Worm (Caenorhabditis elegans) whole organism, mixed stage, embryonic: ENCODE measurements around the gene C37C3.9.

Experiments used
- M03D4.4 ChIP-seq: sonication (generic microtip); optimal IDR thresholded peaks from 2 replicates; lab custom pipeline; 2017; ENCODE audit warnings: mild to moderate bottlenecking, missing genetic modification characterization, missing compliant biosample characterization
- bed-3 ChIP-seq: fragments of 200-800 bp; sonication (Bioruptor generic); optimal IDR thresholded peaks from 3 replicates; lab custom pipeline; 2018; ENCODE audit warnings: mild to moderate bottlenecking, missing genetic modification characterization, moderate library complexity, missing compliant biosample characterization
- blmp-1 ChIP-seq: fragments of 150-350 bp; optimal IDR thresholded peaks from 2 replicates; lab custom pipeline; 2014; ENCODE audit warnings: missing biosample characterization, missing genetic modification characterization
- ceh-39 ChIP-seq: fragments of 150-350 bp; optimal IDR thresholded peaks from 2 replicates; lab custom pipeline; 2014; ENCODE audit warnings: missing biosample characterization, missing genetic modification characterization
- ceh-43 ChIP-seq: fragments of 200-800 bp; sonication (Bioruptor generic); optimal IDR thresholded peaks from 2 replicates; lab custom pipeline; 2018; ENCODE audit warnings: mild to moderate bottlenecking, missing genetic modification characterization, moderate library complexity, missing compliant biosample characterization
- ceh-83 ChIP-seq: fragments of 200-800 bp; sonication (Bioruptor generic); optimal IDR thresholded peaks from 2 replicates; lab custom pipeline; 2018; ENCODE audit warnings: mild to moderate bottlenecking, missing genetic modification characterization, missing compliant biosample characterization
- ces-1 ChIP-seq: fragments of 150-350 bp; optimal IDR thresholded peaks from 2 replicates; lab custom pipeline; 2014; ENCODE audit warnings: missing biosample characterization, missing genetic modification reagents, missing genetic modification characterization
- cnd-1 ChIP-seq: fragments of 200-800 bp; sonication (Bioruptor generic); optimal IDR thresholded peaks from 2 replicates; lab custom pipeline; 2018; ENCODE audit warnings: mild to moderate bottlenecking, missing genetic modification characterization, missing compliant biosample characterization
- drap-1 ChIP-seq: fragments of 200-800 bp; sonication (Bioruptor generic); optimal IDR thresholded peaks from 3 replicates; lab custom pipeline; 2018; ENCODE audit warnings: mild to moderate bottlenecking, missing genetic modification characterization, missing compliant biosample characterization
- elt-1 ChIP-seq: sonication (generic microtip); optimal IDR thresholded peaks from 2 replicates; lab custom pipeline; 2017; ENCODE audit warnings: missing genetic modification characterization, mild to moderate bottlenecking, missing compliant biosample characterization, antibody characterized with exemption, moderate library complexity, borderline replicate concordance; ENCODE audit not compliant: insufficient read depth
- elt-3 ChIP-seq: fragments of 150-350 bp; optimal IDR thresholded peaks from 2 replicates; lab custom pipeline; 2014; ENCODE audit warnings: missing biosample characterization, missing genetic modification characterization
- flh-1 ChIP-seq: fragments of 200-800 bp; sonication (Bioruptor generic); optimal IDR thresholded peaks from 2 replicates; lab custom pipeline; 2018; ENCODE audit warnings: mild to moderate bottlenecking, missing genetic modification characterization, moderate library complexity, missing compliant biosample characterization
- ham-2 ChIP-seq: fragments of 200-800 bp; sonication (Bioruptor generic); optimal IDR thresholded peaks from 2 replicates; lab custom pipeline; 2018; ENCODE audit warnings: mild to moderate bottlenecking, missing genetic modification characterization, missing compliant biosample characterization
- hlh-1 ChIP-seq: fragments of 150-350 bp; optimal IDR thresholded peaks from 2 replicates; lab custom pipeline; 2014; ENCODE audit warnings: missing biosample characterization, missing genetic modification reagents, missing genetic modification characterization
- lin-13 ChIP-seq: fragments of 150-350 bp; optimal IDR thresholded peaks from 2 replicates; lab custom pipeline; 2014; ENCODE audit warnings: missing biosample characterization, missing genetic modification characterization
- lin-32 ChIP-seq: fragments of 200-800 bp; sonication (Bioruptor generic); optimal IDR thresholded peaks from 2 replicates; lab custom pipeline; 2018; ENCODE audit warnings: mild to moderate bottlenecking, missing genetic modification characterization, missing compliant biosample characterization
- lsy-2 ChIP-seq: fragments of 150-350 bp; optimal IDR thresholded peaks from 2 replicates; lab custom pipeline; 2014; ENCODE audit warnings: missing biosample characterization, missing genetic modification characterization
- mab-5 ChIP-seq: fragments of 150-350 bp; optimal IDR thresholded peaks from 2 replicates; lab custom pipeline; 2014; ENCODE audit warnings: missing biosample characterization, missing genetic modification characterization
- mep-1 ChIP-seq: fragments of 150-350 bp; optimal IDR thresholded peaks from 2 replicates; lab custom pipeline; 2017; ENCODE audit warnings: missing biosample characterization, missing genetic modification reagents, missing genetic modification characterization, inconsistent platforms
- mls-2 ChIP-seq: sonication (generic microtip); optimal IDR thresholded peaks from 2 replicates; lab custom pipeline; 2016; ENCODE audit warnings: mild to moderate bottlenecking, missing genetic modification characterization, moderate library complexity, missing compliant biosample characterization
- nhr-12 ChIP-seq: fragments of 150-350 bp; optimal IDR thresholded peaks from 2 replicates; lab custom pipeline; 2014; ENCODE audit warnings: missing biosample characterization, missing genetic modification characterization
- nhr-2 ChIP-seq: fragments of 150-350 bp; optimal IDR thresholded peaks from 2 replicates; lab custom pipeline; 2014; ENCODE audit warnings: missing biosample characterization, missing genetic modification characterization
- nhr-237 ChIP-seq: fragments of 150-350 bp; optimal IDR thresholded peaks from 2 replicates; lab custom pipeline; 2014; ENCODE audit warnings: missing biosample characterization, missing genetic modification characterization
- nhr-28 ChIP-seq: fragments of 150-350 bp; optimal IDR thresholded peaks from 2 replicates; lab custom pipeline; 2014; ENCODE audit warnings: missing biosample characterization, missing genetic modification characterization
- nhr-76 ChIP-seq: sonication (generic microtip); optimal IDR thresholded peaks from 2 replicates; lab custom pipeline; 2017; ENCODE audit warnings: missing biosample characterization, missing genetic modification characterization
- pha-4 ChIP-seq: fragments of 150-350 bp; optimal IDR thresholded peaks from 2 replicates; lab custom pipeline; 2018; ENCODE audit warnings: missing biosample characterization, missing genetic modification reagents, missing genetic modification characterization
- sem-2 ChIP-seq: fragments of 200-800 bp; sonication (Bioruptor generic); optimal IDR thresholded peaks from 2 replicates; lab custom pipeline; 2018; ENCODE audit warnings: mild to moderate bottlenecking, missing genetic modification characterization, missing compliant biosample characterization
- snpc-4 ChIP-seq: fragments of 150-350 bp; optimal IDR thresholded peaks from 2 replicates; lab custom pipeline; 2014; ENCODE audit warnings: missing biosample characterization, missing genetic modification characterization
- sptf-1 ChIP-seq: sonication (generic microtip); optimal IDR thresholded peaks from 2 replicates; lab custom pipeline; 2017; ENCODE audit warnings: mild to moderate bottlenecking, missing genetic modification characterization, moderate library complexity, missing compliant biosample characterization
- tbx-8 ChIP-seq: fragments of 200-800 bp; sonication (Bioruptor generic); optimal IDR thresholded peaks from 2 replicates; lab custom pipeline; 2018; ENCODE audit warnings: mild to moderate bottlenecking, missing genetic modification characterization, moderate library complexity, missing compliant biosample characterization
- unc-120 ChIP-seq: sonication (generic microtip); optimal IDR thresholded peaks from 2 replicates; lab custom pipeline; 2017; ENCODE audit warnings: missing genetic modification characterization, missing compliant biosample characterization; ENCODE audit not compliant: poor library complexity, severe bottlenecking
- unc-39 ChIP-seq: fragments of 150-350 bp; optimal IDR thresholded peaks from 2 replicates; lab custom pipeline; 2014; ENCODE audit warnings: missing biosample characterization, missing genetic modification characterization
- unc-62 ChIP-seq: fragments of 150-350 bp; optimal IDR thresholded peaks from 2 replicates; lab custom pipeline; 2014; ENCODE audit warnings: missing biosample characterization, missing genetic modification reagents, missing genetic modification characterization
- zip-8 ChIP-seq: fragments of 150-350 bp; optimal IDR thresholded peaks from 2 replicates; lab custom pipeline; 2014; ENCODE audit warnings: missing biosample characterization, missing genetic modification characterization
- ztf-11 ChIP-seq: fragments of 150-350 bp; optimal IDR thresholded peaks from 2 replicates; lab custom pipeline; 2014; ENCODE audit warnings: missing biosample characterization, missing genetic modification characterization

C37C3.9 gene

DNA sequence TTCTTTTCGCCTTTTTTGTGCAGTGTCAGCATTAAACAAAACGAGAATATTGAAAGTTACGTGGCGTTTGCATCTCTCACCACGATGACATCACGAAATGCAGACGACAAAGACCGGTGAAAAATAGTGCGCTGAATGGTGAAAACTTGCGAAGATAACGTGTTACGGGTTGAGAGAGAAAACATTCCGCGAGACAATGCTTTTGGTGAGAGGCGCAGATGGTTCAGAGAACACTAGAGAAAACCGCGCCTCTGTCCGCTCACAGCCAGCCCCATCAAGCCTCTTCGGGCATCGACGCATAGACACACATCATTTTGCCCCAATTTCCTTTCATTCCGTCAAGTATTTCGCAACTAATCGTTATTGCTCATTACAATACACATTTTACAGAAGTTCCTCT lies at the start of gene C37C3.9, which contains the start of gene C37C3.18:
Gene C37C3.9 (minus strand): TSS at position 98 of the 400 bp plus-strand sequence.
Gene C37C3.18 (plus strand): TSS at position 391 of the 400 bp plus-strand sequence.
- no peak for TF ChIP-seq elt-1
- TF ChIP-seq ceh-83 (GFP tag; lab: Kevin White, UChicago) = no peak
- TF ChIP-seq mep-1 (tag; lab: Kevin White, UChicago) = peak; percentile 58
- TF ChIP-seq M03D4.4 (tag; lab: Kevin White, UChicago) = no peak
- TF ChIP-seq zip-8 (tag; lab: Kevin White, UChicago) = no peak
- no peak for TF ChIP-seq ztf-11 (tag; lab: Kevin White, UChicago)
- no peak for TF ChIP-seq hlh-1 (tag; lab: Kevin White, UChicago)
- TF ChIP-seq lin-32 (GFP tag; lab: Kevin White, UChicago) = no peak
- TF ChIP-seq nhr-76 (tag; lab: Kevin White, UChicago) = no peak
- TF ChIP-seq ces-1 (GFP tag; lab: Kevin White, UChicago) = peak; percentile 49
- TF ChIP-seq blmp-1 (tag; lab: Kevin White, UChicago) = peak; percentile 2
- TF ChIP-seq mls-2 (tag; lab: Kevin White, UChicago) = no peak
- peak; percentile 46 for TF ChIP-seq unc-62 (GFP tag; lab: Kevin White, UChicago)
- TF ChIP-seq drap-1 (GFP tag; lab: Kevin White, UChicago) = no peak
- no peak for TF ChIP-seq elt-3 (tag; lab: Kevin White, UChicago)
- TF ChIP-seq flh-1 (GFP tag; lab: Kevin White, UChicago) = no peak
- no peak for TF ChIP-seq tbx-8 (GFP tag; lab: Kevin White, UChicago)
- TF ChIP-seq ham-2 = peak; percentile 66
- TF ChIP-seq nhr-12 (tag; lab: Kevin White, UChicago) = no peak
- TF ChIP-seq pha-4 (tag; lab: Kevin White, UChicago) = peak; percentile 75
- TF ChIP-seq sptf-1 (tag; lab: Kevin White, UChicago) = no peak
- no peak for TF ChIP-seq lin-13 (tag; lab: Kevin White, UChicago)
- no peak for TF ChIP-seq sem-2 (GFP tag; lab: Kevin White, UChicago)
- no peak for TF ChIP-seq bed-3 (GFP tag; lab: Kevin White, UChicago)
- TF ChIP-seq cnd-1 (tag; lab: Kevin White, UChicago) = no peak
- peak; percentile 51 for TF ChIP-seq lsy-2 (tag; lab: Kevin White, UChicago)
- TF ChIP-seq nhr-2 = no peak
- TF ChIP-seq nhr-237 = peak; percentile 49
- TF ChIP-seq ceh-43 (GFP tag; lab: Kevin White, UChicago) = no peak
- no peak for TF ChIP-seq ceh-39 (tag; lab: Kevin White, UChicago)
- no peak for TF ChIP-seq mab-5 (tag; lab: Kevin White, UChicago)
- no peak for TF ChIP-seq unc-39 (tag; lab: Kevin White, UChicago)
- TF ChIP-seq snpc-4 (tag; lab: Kevin White, UChicago) = no peak
- TF ChIP-seq nhr-28 (tag; lab: Kevin White, UChicago) = no peak
- TF ChIP-seq unc-120 (tag; lab: Kevin White, UChicago) = peak; percentile 47

DNA sequence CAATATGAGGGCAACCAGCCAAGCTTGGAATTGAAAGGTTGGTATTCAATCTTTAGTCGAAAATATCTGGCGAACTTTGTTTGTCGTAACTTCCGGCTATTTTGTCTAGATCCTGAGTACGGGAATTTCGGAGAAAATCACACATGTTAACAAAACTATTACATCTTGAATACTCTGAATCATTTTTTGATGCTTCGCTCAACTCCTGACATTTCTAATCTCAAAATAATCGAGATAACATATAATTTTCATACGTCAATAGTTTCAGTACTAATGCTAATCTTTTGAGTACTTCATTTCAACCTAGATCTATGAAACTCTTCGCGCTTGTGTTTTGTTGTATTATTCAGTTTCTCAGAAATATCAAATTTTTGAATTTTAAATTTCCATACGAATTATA lies 46.7 kb upstream of the C37C3.9 start:
- no peak for TF ChIP-seq blmp-1 (tag; lab: Kevin White, UChicago)
- TF ChIP-seq ceh-83 (GFP tag; lab: Kevin White, UChicago) = no peak
- no peak for TF ChIP-seq snpc-4 (tag; lab: Kevin White, UChicago)
- no peak for TF ChIP-seq cnd-1 (tag; lab: Kevin White, UChicago)
- TF ChIP-seq flh-1 (GFP tag; lab: Kevin White, UChicago) = no peak

DNA sequence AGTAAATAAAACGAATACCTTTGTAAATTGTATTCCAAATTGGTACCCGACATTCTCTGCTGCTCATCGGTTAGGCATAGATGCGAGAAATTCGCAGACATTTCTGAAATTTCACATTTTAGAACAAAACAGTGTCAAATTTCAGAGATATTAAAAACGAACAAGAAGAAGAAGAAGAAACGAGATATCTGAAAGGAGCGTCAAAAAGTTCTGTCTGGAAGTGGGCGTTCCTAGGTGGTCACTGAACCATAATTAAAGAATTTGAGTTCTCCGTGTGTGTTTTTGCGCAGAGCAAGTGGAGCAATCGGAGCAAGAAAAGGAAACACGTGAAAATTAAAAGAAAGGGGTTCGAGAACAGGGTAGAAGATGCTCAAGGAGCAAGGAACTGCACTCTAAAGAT lies 45.3 kb upstream of the C37C3.9 start, which contains the start of gene F40A3.7:
Gene F40A3.7 (minus strand): TSS at position 101 of the 400 bp plus-strand sequence.
- TF ChIP-seq ceh-43 (GFP tag; lab: Kevin White, UChicago) = no peak
- TF ChIP-seq ces-1 (GFP tag; lab: Kevin White, UChicago) = no peak
- TF ChIP-seq zip-8 (tag; lab: Kevin White, UChicago) = no peak
- no peak for TF ChIP-seq pha-4 (tag; lab: Kevin White, UChicago)
- no peak for TF ChIP-seq unc-62 (GFP tag; lab: Kevin White, UChicago)
- no peak for TF ChIP-seq ham-2
- no peak for TF ChIP-seq lin-32 (GFP tag; lab: Kevin White, UChicago)
- no peak for TF ChIP-seq ztf-11 (tag; lab: Kevin White, UChicago)
- TF ChIP-seq mls-2 (tag; lab: Kevin White, UChicago) = no peak
- no peak for TF ChIP-seq elt-3 (tag; lab: Kevin White, UChicago)
- TF ChIP-seq sptf-1 (tag; lab: Kevin White, UChicago) = no peak
- TF ChIP-seq nhr-2 = no peak
- TF ChIP-seq snpc-4 (tag; lab: Kevin White, UChicago) = no peak
